Fruit fly (Drosophila melanogaster) whole organism, embryonic: Measurements from ENCODE around the gene CG32032.

Experiments
- Atf6 ChIP-seq: fragments of 200-800 bp; sonication (Bioruptor generic); IDR thresholded peaks from 2 replicates; pipeline ENCODE4 v1.3.6; 2022; ENCODE audit warnings: missing biosample characterization, missing genetic modification characterization
- CG10462 ChIP-seq: fragments of 200-800 bp; sonication (Bioruptor generic); optimal IDR thresholded peaks from 2 replicates; lab custom pipeline; 2016; ENCODE audit warnings: missing biosample characterization, missing genetic modification characterization
- CG17186 ChIP-seq: fragments of 200-800 bp; sonication (Bioruptor generic); optimal IDR thresholded peaks from 3 replicates; lab custom pipeline; 2017; ENCODE audit warnings: missing biosample characterization, missing genetic modification reagents, missing genetic modification characterization
- CG1832 ChIP-seq: fragments of 200-800 bp; sonication (Bioruptor generic); optimal IDR thresholded peaks from 2 replicates; lab custom pipeline; 2017; ENCODE audit warnings: missing biosample characterization, mild to moderate bottlenecking, missing genetic modification characterization, inconsistent platforms
- CG33557 ChIP-seq: fragments of 200-800 bp; sonication (Bioruptor generic); optimal IDR thresholded peaks from 2 replicates; lab custom pipeline; 2019; ENCODE audit warnings: missing biosample characterization, mild to moderate bottlenecking, missing genetic modification characterization, moderate library complexity
- CG9437 ChIP-seq: fragments of 200-800 bp; sonication (Bioruptor generic); optimal IDR thresholded peaks from 2 replicates; lab custom pipeline; 2018; ENCODE audit warnings: missing biosample characterization, mild to moderate bottlenecking, missing genetic modification characterization
- CG9727 ChIP-seq: fragments of 200-800 bp; sonication (Bioruptor generic); optimal IDR thresholded peaks from 3 replicates; lab custom pipeline; 2017; ENCODE audit warnings: missing biosample characterization, mild to moderate bottlenecking, missing genetic modification characterization
- Elba2 ChIP-seq: fragments of 200-800 bp; sonication (Bioruptor generic); optimal IDR thresholded peaks from 3 replicates; lab custom pipeline; 2016; ENCODE audit warnings: missing biosample characterization, missing genetic modification characterization
- Nf-YC ChIP-seq: fragments of 200-800 bp; optimal IDR thresholded peaks from 3 replicates; lab custom pipeline; 2019; ENCODE audit warnings: missing biosample characterization, mild to moderate bottlenecking, missing genetic modification characterization, moderate library complexity
- Sox102F ChIP-seq: fragments of 200-800 bp; sonication (Bioruptor generic); optimal IDR thresholded peaks from 2 replicates; lab custom pipeline; 2018; ENCODE audit warnings: missing biosample characterization, mild to moderate bottlenecking, missing genetic modification characterization, moderate library complexity
- h ChIP-seq: fragments of >200 bp; optimal IDR thresholded peaks from 2 replicates; lab custom pipeline; 2017
- oc ChIP-seq: fragments of 200-800 bp; sonication (Bioruptor generic); optimal IDR thresholded peaks from 2 replicates; lab custom pipeline; 2018; ENCODE audit warnings: missing biosample characterization, mild to moderate bottlenecking, missing genetic modification characterization, moderate library complexity
- sens-2 ChIP-seq: fragments of 200-800 bp; sonication (Bioruptor generic); IDR thresholded peaks from 2 replicates; pipeline ENCODE4 v1.3.6; 2022; ENCODE audit warnings: missing biosample characterization, missing genetic modification characterization
- zfh2 ChIP-seq: fragments of 200-800 bp; sonication (Bioruptor generic); optimal IDR thresholded peaks from 2 replicates; lab custom pipeline; 2016; ENCODE audit warnings: missing biosample characterization, missing genetic modification characterization

DNA sequence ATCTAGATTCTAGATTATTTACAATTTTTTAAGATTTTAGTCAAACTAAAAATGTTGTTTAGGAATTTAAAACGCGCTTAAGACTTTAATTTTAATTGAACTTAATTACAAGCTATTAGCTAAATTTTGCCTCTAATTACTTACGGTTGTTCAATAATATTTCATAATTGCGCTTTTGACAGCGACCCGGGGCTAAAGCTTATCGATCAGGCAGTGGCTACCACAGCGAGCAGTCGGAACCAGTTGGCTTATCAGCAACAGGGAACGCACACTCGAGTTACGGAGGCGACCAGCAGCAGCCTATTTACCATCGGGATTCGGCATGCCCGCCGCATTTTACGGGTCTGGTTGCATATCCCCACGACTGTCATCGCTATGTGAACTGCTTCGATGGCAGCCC lies 18.0 kb upstream of the CG32032 start:
- TF ChIP-seq CG9727 (GFP tag; lab: Kevin White, UChicago) = no peak
- no peak for TF ChIP-seq CG33557 (GFP tag; lab: Kevin White, UChicago)
- TF ChIP-seq sens-2 (GFP tag; lab: Robert Waterston, UW) = no peak
- TF ChIP-seq zfh2 = no peak
- no peak for TF ChIP-seq CG1832 (GFP tag; lab: Kevin White, UChicago)
- no peak for TF ChIP-seq CG17186 (GFP tag; lab: Kevin White, UChicago)
- TF ChIP-seq h (lab: Kevin White, UChicago) = no peak
- TF ChIP-seq Nf-YC (tag; lab: Kevin White, UChicago) = no peak
- no peak for TF ChIP-seq Elba2 (GFP tag; lab: Kevin White, UChicago)
- no peak for TF ChIP-seq Atf6 (GFP tag; lab: Robert Waterston, UW)
- no peak for TF ChIP-seq Sox102F (GFP tag; lab: Kevin White, UChicago)
- TF ChIP-seq CG9437 = no peak
- no peak for TF ChIP-seq oc (tag; lab: Kevin White, UChicago)
- no peak for TF ChIP-seq CG10462 (GFP tag; lab: Kevin White, UChicago)
